Worm (Caenorhabditis elegans) whole organism, midembryonic: Measurements from ENCODE around the gene Y38H6C.21.
A peak's percentile ranks its signal among the peaks of the same experiment; 100 is the strongest.

ENCODE experiments used
- T22C8.4 ChIP-seq: fragments of 200-800 bp; sonication (Bioruptor generic); IDR thresholded peaks from 2 replicates; pipeline ENCODE4 v1.3.6; 2022; ENCODE audit warnings: missing genetic modification characterization, missing compliant biosample characterization
- cog-1 ChIP-seq: sonication (generic microtip); optimal IDR thresholded peaks from 2 replicates; lab custom pipeline; 2016; ENCODE audit warnings: missing genetic modification characterization, missing compliant biosample characterization
- flt-1 ChIP-seq: fragments of 200-800 bp; sonication (Bioruptor generic); IDR thresholded peaks from 2 replicates; pipeline ENCODE4 v1.3.6; 2022; ENCODE audit warnings: missing genetic modification characterization, missing compliant biosample characterization
- klf-2 ChIP-seq: fragments of 200-800 bp; sonication (Bioruptor generic); conservative IDR thresholded peaks from 2 replicates; pipeline ENCODE4 v1.3.6; 2022; ENCODE audit warnings: missing genetic modification reagents, missing genetic modification characterization, missing compliant biosample characterization
- med-1 ChIP-seq: sonication (generic microtip); optimal IDR thresholded peaks from 2 replicates; lab custom pipeline; 2017; ENCODE audit warnings: missing genetic modification characterization, mild to moderate bottlenecking, missing compliant biosample characterization, antibody characterized with exemption, missing genetic modification reagents; ENCODE audit not compliant: insufficient read depth
- ref-1 ChIP-seq: fragments of 200-800 bp; sonication (Bioruptor generic); conservative IDR thresholded peaks from 2 replicates; pipeline ENCODE4 v1.3.6; 2022; ENCODE audit warnings: missing genetic modification reagents, missing genetic modification characterization, missing compliant biosample characterization
- tab-1 ChIP-seq: fragments of 200-800 bp; sonication (Bioruptor generic); IDR thresholded peaks from 2 replicates; pipeline ENCODE4 v1.3.6; 2022; ENCODE audit warnings: missing genetic modification characterization, missing compliant biosample characterization
- ztf-23 ChIP-seq: fragments of 200-800 bp; sonication (Bioruptor generic); IDR thresholded peaks from 2 replicates; pipeline ENCODE4 v1.3.6; 2022; ENCODE audit warnings: missing genetic modification reagents, missing genetic modification characterization, missing compliant biosample characterization
- ztf-29 ChIP-seq: fragments of 200-800 bp; sonication (Bioruptor generic); IDR thresholded peaks from 2 replicates; pipeline ENCODE4 v1.3.6; 2022; ENCODE audit warnings: missing genetic modification reagents, missing genetic modification characterization, missing compliant biosample characterization

Y38H6C.21 gene

ce11 chrV:20555120-20555519 is at the start of gene Y38H6C.21:
TSS of gene Y38H6C.21 (minus strand) at chrV:20555267.
- no peak for TF ChIP-seq klf-2 (GFP tag; lab: Robert Waterston, UW)
- TF ChIP-seq ztf-29 (GFP tag; lab: Robert Waterston, UW): no peak
- no peak for TF ChIP-seq cog-1 (tag; lab: Kevin White, UChicago)
- TF ChIP-seq tab-1 (GFP tag; lab: Robert Waterston, UW): no peak
- TF ChIP-seq med-1 (GFP tag; lab: Kevin White, UChicago): no peak
- no peak for TF ChIP-seq T22C8.4 (GFP tag; lab: Robert Waterston, UW)
- TF ChIP-seq ztf-23 (GFP tag; lab: Robert Waterston, UW): no peak
- no peak for TF ChIP-seq ref-1 (GFP tag; lab: Robert Waterston, UW)
- TF ChIP-seq flt-1 (GFP tag; lab: Robert Waterston, UW): no peak

ce11 chrV:20604606-20605155 is 49.6 kb upstream of the Y38H6C.21 start, which contains the start of gene ttr-57:
TSS of gene ttr-57 (plus strand) at chrV:20605105.
- TF ChIP-seq med-1 (GFP tag; lab: Kevin White, UChicago): no peak
- no peak for TF ChIP-seq ref-1 (GFP tag; lab: Robert Waterston, UW)

- no peak for TF ChIP-seq cog-1 (tag; lab: Kevin White, UChicago)
These were observed 47.9 kb upstream of the Y38H6C.21 start, which contains the start of gene ttr-11 for ce11 chrV:20603014-20603413. TSS of gene ttr-11 (plus strand) at chrV:20603314.

- TF ChIP-seq flt-1 (GFP tag; lab: Robert Waterston, UW) (no peak), klf-2 (GFP tag; lab: Robert Waterston, UW) (no peak)
These were observed 45.6 kb upstream of the Y38H6C.21 start for ce11 chrV:20600704-20601103.

ce11 chrV:20599795-20600194 is 44.7 kb upstream of the Y38H6C.21 start, which contains the start of gene col-163:
TSS of gene col-163 (plus strand) at chrV:20600095.
- TF ChIP-seq ztf-29 (GFP tag; lab: Robert Waterston, UW): no peak
- TF ChIP-seq ztf-23 (GFP tag; lab: Robert Waterston, UW): no peak
- TF ChIP-seq flt-1 (GFP tag; lab: Robert Waterston, UW): no peak
- no peak for TF ChIP-seq T22C8.4 (GFP tag; lab: Robert Waterston, UW)
- no peak for TF ChIP-seq klf-2 (GFP tag; lab: Robert Waterston, UW)
- TF ChIP-seq cog-1 (tag; lab: Kevin White, UChicago): no peak
- TF ChIP-seq ref-1 (GFP tag; lab: Robert Waterston, UW): no peak
- TF ChIP-seq med-1 (GFP tag; lab: Kevin White, UChicago): no peak
- TF ChIP-seq tab-1 (GFP tag; lab: Robert Waterston, UW): no peak

ce11 chrV:20597076-20597475 is 42.0 kb upstream of the Y38H6C.21 start, which contains the start of gene F46B3.1:
TSS of gene F46B3.1 (minus strand) at chrV:20597176.
- TF ChIP-seq ztf-23 (GFP tag; lab: Robert Waterston, UW) (no peak), med-1 (GFP tag; lab: Kevin White, UChicago) (no peak), tab-1 (GFP tag; lab: Robert Waterston, UW) (no peak), T22C8.4 (GFP tag; lab: Robert Waterston, UW) (no peak), flt-1 (GFP tag; lab: Robert Waterston, UW) (no peak), klf-2 (GFP tag; lab: Robert Waterston, UW) (no peak), ztf-29 (GFP tag; lab: Robert Waterston, UW) (no peak)

ce11 chrV:20595653-20596052 is 40.6 kb upstream of the Y38H6C.21 start, which contains the start of gene F26F2.11:
TSS of gene F26F2.11 (minus strand) at chrV:20595753.
- no peak for TF ChIP-seq cog-1 (tag; lab: Kevin White, UChicago)
- no peak for TF ChIP-seq T22C8.4 (GFP tag; lab: Robert Waterston, UW)
- no peak for TF ChIP-seq ref-1 (GFP tag; lab: Robert Waterston, UW)
- TF ChIP-seq ztf-23 (GFP tag; lab: Robert Waterston, UW): no peak
- TF ChIP-seq flt-1 (GFP tag; lab: Robert Waterston, UW): no peak
- no peak for TF ChIP-seq tab-1 (GFP tag; lab: Robert Waterston, UW)
- TF ChIP-seq med-1 (GFP tag; lab: Kevin White, UChicago): no peak
- no peak for TF ChIP-seq ztf-29 (GFP tag; lab: Robert Waterston, UW)
- TF ChIP-seq klf-2 (GFP tag; lab: Robert Waterston, UW): no peak

- TF ChIP-seq ztf-23 (GFP tag; lab: Robert Waterston, UW) (no peak), cog-1 (tag; lab: Kevin White, UChicago) (no peak), klf-2 (GFP tag; lab: Robert Waterston, UW) (no peak), ref-1 (GFP tag; lab: Robert Waterston, UW) (no peak), tab-1 (GFP tag; lab: Robert Waterston, UW) (no peak), med-1 (GFP tag; lab: Kevin White, UChicago) (no peak)
These were observed 39.7 kb upstream of the Y38H6C.21 start, which contains the start of gene F26F2.10 for ce11 chrV:20594746-20595145. TSS of gene F26F2.10 (minus strand) at chrV:20594846.

- TF ChIP-seq cog-1 (tag; lab: Kevin White, UChicago): peak; percentile 81
- TF ChIP-seq tab-1 (GFP tag; lab: Robert Waterston, UW): peak; percentile 69; the same call in 1 of the 2 replicates
- TF ChIP-seq ztf-23 (GFP tag; lab: Robert Waterston, UW): peak; percentile 56; the same call in 1 of the 2 replicates
- no peak for TF ChIP-seq med-1 (GFP tag; lab: Kevin White, UChicago)
- no peak for TF ChIP-seq ztf-29 (GFP tag; lab: Robert Waterston, UW)
- no peak for TF ChIP-seq T22C8.4 (GFP tag; lab: Robert Waterston, UW)
- no peak for TF ChIP-seq klf-2 (GFP tag; lab: Robert Waterston, UW)
- 0 out of 2 replicates have a peak, but pooled peaks have one; percentile 50 for TF ChIP-seq flt-1 (GFP tag; lab: Robert Waterston, UW)
- TF ChIP-seq ref-1 (GFP tag; lab: Robert Waterston, UW): no peak
These were observed 25.5 kb upstream of the Y38H6C.21 start, which contains the start of gene F26F2.7 for ce11 chrV:20580511-20581040. TSS of gene F26F2.7 (plus strand) at chrV:20580990.
